Fruit fly (Drosophila melanogaster): ENCODE results near the gene CG43072.

DNA sequence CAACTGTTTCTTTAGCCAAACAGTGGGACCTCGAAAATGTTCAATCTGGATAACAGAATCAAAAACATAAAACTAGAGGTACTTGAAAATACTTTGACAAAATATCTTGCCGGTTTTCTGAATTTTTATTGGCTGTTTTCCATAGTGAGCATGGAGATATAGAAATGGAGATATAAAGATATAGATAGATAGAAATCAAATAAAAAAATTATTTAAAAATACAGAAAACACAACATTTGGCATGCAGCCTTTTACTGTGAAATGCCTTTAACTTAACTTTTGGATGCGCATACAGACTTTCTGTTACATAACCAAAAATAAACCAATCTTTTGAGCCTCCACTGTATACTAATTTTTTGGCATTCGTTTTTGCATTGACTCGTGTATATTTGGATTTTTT lies 34.8 kb downstream of the CG43072 start:
- no peak for TF ChIP-seq usp (GFP tag; optimal IDR thresholded peaks at IDR 0.05)
- no peak for TF ChIP-seq sv (GFP tag; optimal IDR thresholded peaks at IDR 0.05)
- peak; percentile 35 for TF ChIP-seq psq (GFP tag; optimal IDR thresholded peaks at IDR 0.05)
- TF ChIP-seq Dfd (GFP tag; optimal IDR thresholded peaks at IDR 0.05) = no peak
- TF ChIP-seq dl (GFP tag; optimal IDR thresholded peaks at IDR 0.05; ENCODE audit: insufficient read depth in 1 of 2, partially characterized antibody in 2 of 2) = no peak
- no peak for TF ChIP-seq GATAd (GFP tag; optimal IDR thresholded peaks at IDR 0.05)
- TF ChIP-seq Hr78 (GFP tag; optimal IDR thresholded peaks at IDR 0.05) = no peak
- no peak for TF ChIP-seq CrebA (GFP tag; optimal IDR thresholded peaks at IDR 0.05; ENCODE audit: borderline replicate concordance)
- TF ChIP-seq pan (optimal IDR thresholded peaks at IDR 0.05) = no peak
- TF ChIP-seq br (GFP tag; optimal IDR thresholded peaks at IDR 0.05) = no peak

All from whole organism, wandering third instar larva.